Worm (Caenorhabditis elegans): ENCODE measurements around the gene acs-14.

acs-14 gene

ce11 chrV:9524099-9524498 lies 16.2 kb downstream of the acs-14 start, which contains the start of gene C50F4.9:
Gene C50F4.9 (minus strand): TSS chrV:9524199.
- TF ChIP-seq pha-4 (tag; optimal IDR thresholded peaks at IDR 0.05) = no peak
- TF ChIP-seq mls-2 (tag; optimal IDR thresholded peaks at IDR 0.05) = no peak
- no peak for TF ChIP-seq tbx-8 (GFP tag; optimal IDR thresholded peaks at IDR 0.05)
- TF ChIP-seq zip-8 (tag; optimal IDR thresholded peaks at IDR 0.05) = no peak
- TF ChIP-seq nhr-237 (tag; optimal IDR thresholded peaks at IDR 0.05) = no peak
- no peak for TF ChIP-seq elt-3 (tag; optimal IDR thresholded peaks at IDR 0.05)
- no peak for TF ChIP-seq nhr-2 (tag; optimal IDR thresholded peaks at IDR 0.05)
- no peak for TF ChIP-seq ces-1 (GFP tag; optimal IDR thresholded peaks at IDR 0.05)
- no peak for TF ChIP-seq M03D4.4 (tag; optimal IDR thresholded peaks at IDR 0.05)
- no peak for TF ChIP-seq ceh-43 (GFP tag; optimal IDR thresholded peaks at IDR 0.05)
- no peak for TF ChIP-seq lin-13 (tag; optimal IDR thresholded peaks at IDR 0.05)
- no peak for TF ChIP-seq unc-120 (tag; optimal IDR thresholded peaks at IDR 0.05; ENCODE audit: poor library complexity, severe bottlenecking)
- TF ChIP-seq elt-1 (tag; optimal IDR thresholded peaks at IDR 0.05; ENCODE audit: borderline replicate concordance, insufficient read depth) = no peak
- no peak for TF ChIP-seq mep-1 (tag; optimal IDR thresholded peaks at IDR 0.05)
- no peak for TF ChIP-seq ham-2 (GFP tag; optimal IDR thresholded peaks at IDR 0.05)
- TF ChIP-seq blmp-1 (tag; optimal IDR thresholded peaks at IDR 0.05) = no peak
- TF ChIP-seq ceh-83 (GFP tag; optimal IDR thresholded peaks at IDR 0.05) = no peak
- TF ChIP-seq snpc-4 (tag; optimal IDR thresholded peaks at IDR 0.05) = no peak
- TF ChIP-seq ceh-39 (tag; optimal IDR thresholded peaks at IDR 0.05) = no peak

DNA sequence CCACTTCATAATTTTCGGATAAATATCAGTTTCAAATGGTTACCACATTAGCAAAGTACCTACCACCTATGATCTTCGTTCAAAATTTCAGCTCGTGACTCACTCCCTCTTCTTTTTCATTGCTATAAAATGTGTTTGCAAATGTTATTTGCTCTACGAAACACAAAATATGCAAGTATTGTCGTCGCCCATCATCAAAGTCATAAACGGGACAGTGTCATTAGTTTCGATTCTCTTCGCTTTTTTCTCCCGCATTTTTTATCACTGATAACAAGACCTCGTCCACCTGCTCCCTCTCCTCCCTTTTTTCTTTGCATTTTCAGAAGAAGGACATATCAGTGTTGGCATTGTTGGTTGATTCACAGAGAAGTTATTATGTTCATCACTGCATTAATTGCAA lies 18.5 kb downstream of the acs-14 start, which contains the start of gene C50F4.1:
Gene C50F4.1 (plus strand): TSS at position 324 of the 400 bp plus-strand sequence.
- TF ChIP-seq mls-2 (tag; optimal IDR thresholded peaks at IDR 0.05) (no peak), elt-1 (tag; optimal IDR thresholded peaks at IDR 0.05; ENCODE audit: borderline replicate concordance, insufficient read depth) (no peak), ceh-83 (GFP tag; optimal IDR thresholded peaks at IDR 0.05) (no peak), nhr-28 (tag; optimal IDR thresholded peaks at IDR 0.05) (no peak), hlh-1 (tag; optimal IDR thresholded peaks at IDR 0.05) (no peak), ztf-11 (tag; optimal IDR thresholded peaks at IDR 0.05) (no peak), snpc-4 (tag; optimal IDR thresholded peaks at IDR 0.05) (no peak), ceh-43 (GFP tag; optimal IDR thresholded peaks at IDR 0.05) (no peak), ham-2 (GFP tag; optimal IDR thresholded peaks at IDR 0.05) (no peak), nhr-76 (tag; optimal IDR thresholded peaks at IDR 0.05) (no peak), nhr-12 (tag; optimal IDR thresholded peaks at IDR 0.05) (no peak), ces-1 (GFP tag; optimal IDR thresholded peaks at IDR 0.05) (no peak), unc-39 (tag; optimal IDR thresholded peaks at IDR 0.05) (no peak), mep-1 (tag; optimal IDR thresholded peaks at IDR 0.05) (no peak), pha-4 (tag; optimal IDR thresholded peaks at IDR 0.05) (no peak), cnd-1 (tag; optimal IDR thresholded peaks at IDR 0.05) (no peak)

DNA sequence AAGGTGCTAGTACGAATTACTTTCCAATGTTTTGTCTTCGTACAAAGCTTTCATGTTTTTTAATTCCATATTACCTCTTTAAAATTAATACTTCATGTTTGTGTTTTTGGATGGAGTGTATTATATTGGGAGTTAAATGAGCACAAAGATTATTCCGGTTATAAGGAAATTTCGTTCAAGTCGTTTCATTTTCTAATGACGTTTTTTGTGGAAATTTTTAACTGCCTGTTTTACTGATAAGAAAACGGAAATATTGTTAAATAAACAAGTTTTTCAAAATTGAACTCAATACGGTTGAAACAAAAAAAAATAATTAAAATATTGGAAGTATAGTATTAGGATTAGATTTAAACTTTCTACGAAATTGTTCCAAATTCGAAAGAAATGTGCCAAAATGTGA lies 19.4 kb downstream of the acs-14 start:
- TF ChIP-seq ces-1 (GFP tag; optimal IDR thresholded peaks at IDR 0.05) (no peak), unc-39 (tag; optimal IDR thresholded peaks at IDR 0.05) (no peak), lin-32 (GFP tag; optimal IDR thresholded peaks at IDR 0.05) (no peak), nhr-12 (tag; optimal IDR thresholded peaks at IDR 0.05) (no peak), tbx-8 (GFP tag; optimal IDR thresholded peaks at IDR 0.05) (no peak), flh-1 (GFP tag; optimal IDR thresholded peaks at IDR 0.05) (no peak), pha-4 (tag; optimal IDR thresholded peaks at IDR 0.05) (no peak), unc-120 (tag; optimal IDR thresholded peaks at IDR 0.05; ENCODE audit: poor library complexity, severe bottlenecking) (no peak), blmp-1 (tag; optimal IDR thresholded peaks at IDR 0.05) (no peak), M03D4.4 (tag; optimal IDR thresholded peaks at IDR 0.05) (no peak), ceh-83 (GFP tag; optimal IDR thresholded peaks at IDR 0.05) (no peak), mls-2 (tag; optimal IDR thresholded peaks at IDR 0.05) (no peak), snpc-4 (tag; optimal IDR thresholded peaks at IDR 0.05) (no peak), nhr-28 (tag; optimal IDR thresholded peaks at IDR 0.05) (no peak), hlh-1 (tag; optimal IDR thresholded peaks at IDR 0.05) (no peak), lin-13 (tag; optimal IDR thresholded peaks at IDR 0.05) (no peak), nhr-237 (tag; optimal IDR thresholded peaks at IDR 0.05) (no peak), drap-1 (GFP tag; optimal IDR thresholded peaks at IDR 0.05) (no peak)

DNA sequence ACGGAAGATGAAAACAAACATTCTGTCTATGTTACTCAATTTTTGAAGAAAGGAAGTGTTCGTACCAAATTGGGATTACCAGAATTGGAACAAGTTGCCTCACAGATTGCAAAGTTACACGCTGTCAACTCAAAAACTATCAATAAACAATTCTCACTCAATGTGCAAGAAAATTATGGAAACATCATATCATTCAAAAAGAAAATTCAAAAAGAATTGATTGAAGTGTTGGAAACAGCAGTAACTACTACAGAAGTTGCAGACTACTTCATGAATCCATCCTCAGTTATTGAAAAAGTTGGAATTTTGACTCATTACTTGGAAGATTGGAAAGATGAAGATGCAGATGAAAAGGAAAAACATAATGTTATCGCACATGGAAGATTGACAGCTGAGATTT lies 20.1 kb downstream of the acs-14 start:
- TF ChIP-seq ztf-11 (tag; optimal IDR thresholded peaks at IDR 0.05) (no peak), cnd-1 (tag; optimal IDR thresholded peaks at IDR 0.05) (no peak), nhr-28 (tag; optimal IDR thresholded peaks at IDR 0.05) (no peak), unc-120 (tag; optimal IDR thresholded peaks at IDR 0.05; ENCODE audit: poor library complexity, severe bottlenecking) (no peak), elt-1 (tag; optimal IDR thresholded peaks at IDR 0.05; ENCODE audit: borderline replicate concordance, insufficient read depth) (no peak), M03D4.4 (tag; optimal IDR thresholded peaks at IDR 0.05) (no peak), nhr-237 (tag; optimal IDR thresholded peaks at IDR 0.05) (no peak), ces-1 (GFP tag; optimal IDR thresholded peaks at IDR 0.05) (no peak), ceh-43 (GFP tag; optimal IDR thresholded peaks at IDR 0.05) (no peak), zip-8 (tag; optimal IDR thresholded peaks at IDR 0.05) (no peak), tbx-8 (GFP tag; optimal IDR thresholded peaks at IDR 0.05) (no peak), lin-13 (tag; optimal IDR thresholded peaks at IDR 0.05) (no peak), blmp-1 (tag; optimal IDR thresholded peaks at IDR 0.05) (no peak)

Data from whole organism, mixed stage, embryonic.